Fruit fly (Drosophila melanogaster): ENCODE measurements around the gene CG31533.

The CG31533 gene

dm6 chr3R:14122347-14122812, 34.9 kb downstream of the CG31533 start, which contains the start of the genes Abi and twf (continued):
- peak; percentile 74 for TF ChIP-seq fu2 (GFP tag; optimal IDR thresholded peaks at IDR 0.05)
- TF ChIP-seq ash1 (GFP tag; optimal IDR thresholded peaks at IDR 0.05) = no peak
- TF ChIP-seq dmrt11E (tag; optimal IDR thresholded peaks at IDR 0.05) = peak; percentile 65
- TF ChIP-seq CG3407 (GFP tag; optimal IDR thresholded peaks at IDR 0.05) = peak; percentile 43
- no peak for TF ChIP-seq repo (GFP tag; optimal IDR thresholded peaks at IDR 0.05)
- no peak for TF ChIP-seq run (tag; optimal IDR thresholded peaks at IDR 0.05)
- TF ChIP-seq HLHmδ (GFP tag; optimal IDR thresholded peaks at IDR 0.05) = no peak
- peak; percentile 23 for TF ChIP-seq vfl (GFP tag; optimal IDR thresholded peaks at IDR 0.05)
- TF ChIP-seq CG8478 (optimal IDR thresholded peaks at IDR 0.05) = no peak
- TF ChIP-seq CG2889 (GFP tag; IDR thresholded peaks at IDR 0.05) = no peak
- TF ChIP-seq D19A (tag; optimal IDR thresholded peaks at IDR 0.05) = no peak
- no peak for TF ChIP-seq hth (optimal IDR thresholded peaks at IDR 0.05)
- TF ChIP-seq tio (GFP tag; optimal IDR thresholded peaks at IDR 0.05) = peak; percentile 59
- peak; percentile 7 for TF ChIP-seq CG31388 (GFP tag; optimal IDR thresholded peaks at IDR 0.05)
- TF ChIP-seq CHES-1-like (GFP tag; optimal IDR thresholded peaks at IDR 0.05) = peak; percentile 4
- TF ChIP-seq CG12299 (tag; optimal IDR thresholded peaks at IDR 0.05) = peak; percentile 20
- no peak for TF ChIP-seq Bgb (GFP tag; IDR thresholded peaks at IDR 0.05; ENCODE audit: partially characterized antibody)
- no peak for TF ChIP-seq Neu2 (GFP tag; optimal IDR thresholded peaks at IDR 0.05; ENCODE audit: borderline replicate concordance)
- TF ChIP-seq Dp (GFP tag; optimal IDR thresholded peaks at IDR 0.05) = peak; percentile 15
- TF ChIP-seq Med (GFP tag) = peak; percentile 91
- 0 out of 3 replicates have a peak, but pooled peaks have one; percentile 16 for TF ChIP-seq CG6175 (GFP tag; IDR thresholded peaks at IDR 0.05)
- no peak for TF ChIP-seq yki (optimal IDR thresholded peaks at IDR 0.05)
- peak; percentile 59 for TF ChIP-seq CG30020 (tag; optimal IDR thresholded peaks at IDR 0.05)
- TF ChIP-seq eyg (GFP tag; optimal IDR thresholded peaks at IDR 0.05) = no peak
- no peak for TF ChIP-seq dati (GFP tag; IDR thresholded peaks at IDR 0.05)
- TF ChIP-seq CG3163 (GFP tag; optimal IDR thresholded peaks at IDR 0.05) = no peak
- peak; percentile 54 for TF ChIP-seq CG12104 (GFP tag; optimal IDR thresholded peaks at IDR 0.05)
- peak; percentile 56 for TF ChIP-seq CG9437 (GFP tag; optimal IDR thresholded peaks at IDR 0.05)
- no peak for TF ChIP-seq CG16813 (GFP tag; IDR thresholded peaks at IDR 0.05; ENCODE audit: partially characterized antibody)
- TF ChIP-seq Mad (GFP tag; optimal IDR thresholded peaks at IDR 0.05) = peak; percentile 58
- peak; percentile 60; the same call in 1 of the 3 replicates for TF ChIP-seq CG34422 (GFP tag; IDR thresholded peaks at IDR 0.05)
- TF ChIP-seq schlank (tag; optimal IDR thresholded peaks at IDR 0.05) = peak; percentile 9
- no peak for TF ChIP-seq CG31365 (tag; optimal IDR thresholded peaks at IDR 0.05)
- no peak for TF ChIP-seq Vsx1 (GFP tag; optimal IDR thresholded peaks at IDR 0.05)
- peak; percentile 45; the same call in 1 of the 2 replicates for TF ChIP-seq CG13287 (GFP tag; IDR thresholded peaks at IDR 0.05; ENCODE audit: partially characterized antibody)
- peak; percentile 4 for TF ChIP-seq CG1529 (GFP tag; optimal IDR thresholded peaks at IDR 0.05)
- no peak for TF ChIP-seq abd-A (tag; optimal IDR thresholded peaks at IDR 0.05)
- no peak for TF ChIP-seq Tbp (GFP tag; optimal IDR thresholded peaks at IDR 0.05)
- TF ChIP-seq CG32767 (GFP tag; IDR thresholded peaks at IDR 0.05) = no peak
- peak; percentile 75 for TF ChIP-seq CG12942 (GFP tag; optimal IDR thresholded peaks at IDR 0.05)
- TF ChIP-seq chn (GFP tag; optimal IDR thresholded peaks at IDR 0.05) = peak; percentile 71
- peak; percentile 77 for TF ChIP-seq CG2116 (GFP tag; optimal IDR thresholded peaks at IDR 0.05)
- 0 out of 4 replicates have a peak, but pooled peaks have one; percentile 21 for TF ChIP-seq Dll (GFP tag; IDR thresholded peaks at IDR 0.05; ENCODE audit: partially characterized antibody)
- TF ChIP-seq fru (optimal IDR thresholded peaks at IDR 0.05) = no peak
- no peak for TF ChIP-seq crc (GFP tag; optimal IDR thresholded peaks at IDR 0.05)
- peak; percentile 78 for TF ChIP-seq Adf1 (GFP tag; IDR thresholded peaks at IDR 0.05)
- peak; percentile 68 for TF ChIP-seq caup (GFP tag; optimal IDR thresholded peaks at IDR 0.05; ENCODE audit: severe bottlenecking)
- peak; percentile 62 for TF ChIP-seq CG15514 (GFP tag; optimal IDR thresholded peaks at IDR 0.05)
- peak; percentile 42 for TF ChIP-seq psq (GFP tag; optimal IDR thresholded peaks at IDR 0.05)
- TF ChIP-seq NfI (GFP tag; optimal IDR thresholded peaks at IDR 0.05) = peak; percentile 64
- no peak for TF ChIP-seq CG17612 (GFP tag; IDR thresholded peaks at IDR 0.05)
- no peak for TF ChIP-seq tll (GFP tag; optimal IDR thresholded peaks at IDR 0.05)

All from whole organism, embryonic.